Worm (Caenorhabditis elegans): ENCODE results near the gene F39G3.4.

F39G3.4 gene

ce11 chrV:4710464-4710863, 14.1 kb upstream of the F39G3.4 start, which contains the start of gene oac-24:
oac-24 (plus strand) TSS chrV:4710764.
- TF ChIP-seq ztf-4 (tag; optimal IDR thresholded peaks at IDR 0.05) (no peak), ceh-16 (tag; optimal IDR thresholded peaks at IDR 0.05) (no peak), elt-1 (tag; optimal IDR thresholded peaks at IDR 0.05) (no peak), snpc-4 (tag; optimal IDR thresholded peaks at IDR 0.05) (no peak), hmg-11 (tag; optimal IDR thresholded peaks at IDR 0.05) (no peak), elt-2 (tag; optimal IDR thresholded peaks at IDR 0.05) (no peak), nhr-11 (tag; optimal IDR thresholded peaks at IDR 0.05) (no peak), tbx-2 (tag; optimal IDR thresholded peaks at IDR 0.05) (no peak)

- TF ChIP-seq eor-1 (tag; optimal IDR thresholded peaks at IDR 0.05) (no peak), nhr-237 (tag; optimal IDR thresholded peaks at IDR 0.05) (no peak), nhr-23 (tag; optimal IDR thresholded peaks at IDR 0.05) (no peak), elt-2 (tag; optimal IDR thresholded peaks at IDR 0.05) (peak; percentile 78), lin-39 (tag; optimal IDR thresholded peaks at IDR 0.05) (no peak), pqm-1 (tag; optimal IDR thresholded peaks at IDR 0.05) (peak; percentile 50), nhr-43 (tag; optimal IDR thresholded peaks at IDR 0.05; ENCODE audit: poor library complexity, severe bottlenecking) (no peak)
These were observed 4.6 kb upstream of the F39G3.4 start, which contains the start of gene prx-6 for ce11 chrV:4719965-4720364. prx-6 (minus strand) TSS chrV:4720093.

- peak; percentile 86 for TF ChIP-seq pqm-1 (tag; optimal IDR thresholded peaks at IDR 0.05)
- TF ChIP-seq nhr-77 (tag; optimal IDR thresholded peaks at IDR 0.05) = no peak
- no peak for TF ChIP-seq lin-15B (tag; optimal IDR thresholded peaks at IDR 0.05)
- TF ChIP-seq sea-2 (GFP tag; optimal IDR thresholded peaks at IDR 0.05) = no peak
- TF ChIP-seq unc-62 (GFP tag; optimal IDR thresholded peaks at IDR 0.05) = no peak
- TF ChIP-seq lin-39 (tag; optimal IDR thresholded peaks at IDR 0.05) = no peak
- TF ChIP-seq elt-1 (tag; optimal IDR thresholded peaks at IDR 0.05) = no peak
- TF ChIP-seq eor-1 (tag; optimal IDR thresholded peaks at IDR 0.05) = no peak
- peak; percentile 16 for TF ChIP-seq pha-4 (tag; optimal IDR thresholded peaks at IDR 0.05)
- TF ChIP-seq elt-2 (tag; optimal IDR thresholded peaks at IDR 0.05) = peak; percentile 83
These were observed 3.6 kb upstream of the F39G3.4 start for ce11 chrV:4720884-4721464.

- no peak for TF ChIP-seq unc-62 (GFP tag; optimal IDR thresholded peaks at IDR 0.05)
These were observed 2.2 kb upstream of the F39G3.4 start, which contains the start of gene F39G3.5 for ce11 chrV:4722314-4722713. F39G3.5 (plus strand) TSS chrV:4722614.

ce11 chrV:4730075-4730474, 5.5 kb downstream of the F39G3.4 start, which contains the start of gene tig-2:
tig-2 (minus strand) TSS chrV:4730161.
- TF ChIP-seq ceh-82 (tag; optimal IDR thresholded peaks at IDR 0.05) (no peak), nfya-1 (tag; optimal IDR thresholded peaks at IDR 0.05; ENCODE audit: insufficient read depth) (peak; percentile 27), lin-39 (tag; optimal IDR thresholded peaks at IDR 0.05) (peak; percentile 36)

- TF ChIP-seq lin-39 (tag; optimal IDR thresholded peaks at IDR 0.05) (peak; percentile 94), nhr-43 (tag; optimal IDR thresholded peaks at IDR 0.05; ENCODE audit: poor library complexity, severe bottlenecking) (peak; percentile 58), elt-2 (tag; optimal IDR thresholded peaks at IDR 0.05) (peak; percentile 33), nfya-1 (tag; optimal IDR thresholded peaks at IDR 0.05; ENCODE audit: insufficient read depth) (peak; percentile 72), nhr-237 (tag; optimal IDR thresholded peaks at IDR 0.05) (no peak), pha-4 (tag; optimal IDR thresholded peaks at IDR 0.05) (peak; percentile 77), skn-1 (tag; optimal IDR thresholded peaks at IDR 0.05) (peak; percentile 52), nhr-23 (tag; optimal IDR thresholded peaks at IDR 0.05) (peak; percentile 45), hmg-11 (tag; optimal IDR thresholded peaks at IDR 0.05) (peak; percentile 81), pqm-1 (tag; optimal IDR thresholded peaks at IDR 0.05) (peak; percentile 4), egl-5 (tag; optimal IDR thresholded peaks at IDR 0.05) (peak; percentile 80), tbx-2 (tag; optimal IDR thresholded peaks at IDR 0.05) (no peak), ama-1 (optimal IDR thresholded peaks at IDR 0.05) (peak; percentile 24), nhr-76 (tag; optimal IDR thresholded peaks at IDR 0.05) (no peak), snpc-4 (tag; optimal IDR thresholded peaks at IDR 0.05) (no peak), nhr-77 (tag; optimal IDR thresholded peaks at IDR 0.05) (no peak), lin-15B (tag; optimal IDR thresholded peaks at IDR 0.05) (peak; percentile 11)
These were observed 6.8 kb downstream of the F39G3.4 start, which contains the start of gene F39G3.3 for ce11 chrV:4731154-4731961. F39G3.3 (plus strand) TSS chrV:4731911.
